Worm (Caenorhabditis elegans) whole organism, mixed stage, embryonic: ENCODE measurements around the gene nspe-6.

ENCODE experiments used
- lin-13 ChIP-seq: fragments of 150-350 bp; optimal IDR thresholded peaks from 2 replicates; lab custom pipeline; 2014; ENCODE audit warnings: missing biosample characterization, missing genetic modification characterization
- lin-32 ChIP-seq: fragments of 200-800 bp; sonication (Bioruptor generic); optimal IDR thresholded peaks from 2 replicates; lab custom pipeline; 2018; ENCODE audit warnings: mild to moderate bottlenecking, missing genetic modification characterization, missing compliant biosample characterization
- lsy-2 ChIP-seq: fragments of 150-350 bp; optimal IDR thresholded peaks from 2 replicates; lab custom pipeline; 2014; ENCODE audit warnings: missing biosample characterization, missing genetic modification characterization
- mab-5 ChIP-seq: fragments of 150-350 bp; optimal IDR thresholded peaks from 2 replicates; lab custom pipeline; 2014; ENCODE audit warnings: missing biosample characterization, missing genetic modification characterization
- mep-1 ChIP-seq: fragments of 150-350 bp; optimal IDR thresholded peaks from 2 replicates; lab custom pipeline; 2017; ENCODE audit warnings: missing biosample characterization, missing genetic modification reagents, missing genetic modification characterization, inconsistent platforms
- mls-2 ChIP-seq: sonication (generic microtip); optimal IDR thresholded peaks from 2 replicates; lab custom pipeline; 2016; ENCODE audit warnings: mild to moderate bottlenecking, missing genetic modification characterization, moderate library complexity, missing compliant biosample characterization
- nhr-12 ChIP-seq: fragments of 150-350 bp; optimal IDR thresholded peaks from 2 replicates; lab custom pipeline; 2014; ENCODE audit warnings: missing biosample characterization, missing genetic modification characterization
- nhr-2 ChIP-seq: fragments of 150-350 bp; optimal IDR thresholded peaks from 2 replicates; lab custom pipeline; 2014; ENCODE audit warnings: missing biosample characterization, missing genetic modification characterization
- nhr-237 ChIP-seq: fragments of 150-350 bp; optimal IDR thresholded peaks from 2 replicates; lab custom pipeline; 2014; ENCODE audit warnings: missing biosample characterization, missing genetic modification characterization
- nhr-28 ChIP-seq: fragments of 150-350 bp; optimal IDR thresholded peaks from 2 replicates; lab custom pipeline; 2014; ENCODE audit warnings: missing biosample characterization, missing genetic modification characterization
- snpc-4 ChIP-seq: fragments of 150-350 bp; optimal IDR thresholded peaks from 2 replicates; lab custom pipeline; 2014; ENCODE audit warnings: missing biosample characterization, missing genetic modification characterization
- tbx-8 ChIP-seq: fragments of 200-800 bp; sonication (Bioruptor generic); optimal IDR thresholded peaks from 2 replicates; lab custom pipeline; 2018; ENCODE audit warnings: mild to moderate bottlenecking, missing genetic modification characterization, moderate library complexity, missing compliant biosample characterization
- unc-62 ChIP-seq: fragments of 150-350 bp; optimal IDR thresholded peaks from 2 replicates; lab custom pipeline; 2014; ENCODE audit warnings: missing biosample characterization, missing genetic modification reagents, missing genetic modification characterization

DNA sequence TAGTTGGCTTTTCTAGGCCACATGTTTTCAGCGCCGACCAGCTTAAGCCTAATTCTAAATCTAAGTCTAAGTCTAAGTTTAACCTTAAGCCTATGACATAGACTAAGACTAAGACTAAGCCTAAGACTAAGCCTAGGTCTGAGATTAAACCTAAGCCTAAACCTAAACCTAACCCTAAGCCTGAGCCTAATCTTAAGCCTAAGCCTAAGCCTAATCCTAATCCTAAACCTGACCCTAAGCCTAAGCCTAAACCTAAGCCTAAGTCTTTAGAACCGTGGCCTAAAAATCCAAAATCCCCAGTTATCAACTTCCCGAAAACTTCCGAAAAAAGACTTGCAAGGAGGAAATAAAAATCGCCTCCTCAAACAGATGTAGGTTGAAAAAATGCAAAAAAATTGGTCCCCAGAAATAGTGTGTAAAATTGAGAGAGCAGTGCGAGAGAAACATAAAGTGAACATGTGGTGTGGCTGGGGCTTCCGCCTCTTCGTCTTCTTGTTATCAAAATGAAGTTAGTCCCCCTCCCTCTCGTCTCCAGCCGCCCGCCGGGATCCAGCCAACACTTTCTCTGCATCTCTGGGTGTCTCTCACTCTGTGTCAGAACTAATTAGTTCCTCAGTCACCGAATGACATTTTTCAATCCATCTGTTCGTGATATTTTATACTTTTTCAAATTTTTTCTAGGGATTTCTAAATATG lies 43.8 kb upstream of the nspe-6 start:
- TF ChIP-seq nhr-28 (tag; lab: Kevin White, UChicago) = no peak
- no peak for TF ChIP-seq snpc-4
- no peak for TF ChIP-seq nhr-2 (tag; lab: Kevin White, UChicago)
- TF ChIP-seq mab-5 (tag; lab: Kevin White, UChicago) = no peak
- TF ChIP-seq nhr-12 = no peak
- TF ChIP-seq lin-13 (tag; lab: Kevin White, UChicago) = no peak
- no peak for TF ChIP-seq mep-1 (tag; lab: Kevin White, UChicago)
- TF ChIP-seq unc-62 = no peak
- no peak for TF ChIP-seq lin-32 (GFP tag; lab: Kevin White, UChicago)
- no peak for TF ChIP-seq lsy-2
- no peak for TF ChIP-seq tbx-8 (GFP tag; lab: Kevin White, UChicago)
- no peak for TF ChIP-seq mls-2 (tag; lab: Kevin White, UChicago)
- TF ChIP-seq nhr-237 (tag; lab: Kevin White, UChicago) = no peak
